Worm (Caenorhabditis elegans) whole organism, L2 larva: Measurements from ENCODE around the gene plx-1.
A peak's percentile ranks its signal among the peaks of the same experiment; 100 is the strongest.

Experiments
- C34F6.9 ChIP-seq: fragments of 150-350 bp; optimal IDR thresholded peaks from 2 replicates; lab custom pipeline; 2014; ENCODE audit warnings: missing biosample characterization, missing genetic modification characterization
- F13H6.1 ChIP-seq: sonication (generic microtip); optimal IDR thresholded peaks from 2 replicates; lab custom pipeline; 2016; ENCODE audit warnings: missing genetic modification characterization, missing compliant biosample characterization
- R02D3.7 ChIP-seq: fragments of 150-350 bp; optimal IDR thresholded peaks from 2 replicates; lab custom pipeline; 2014; ENCODE audit warnings: missing biosample characterization, missing genetic modification characterization
- Y55F3AM.14 ChIP-seq: fragments of 200-800 bp; sonication (Bioruptor generic); optimal IDR thresholded peaks from 2 replicates; lab custom pipeline; 2018; ENCODE audit warnings: mild to moderate bottlenecking, missing genetic modification characterization, missing compliant biosample characterization
- ZK546.5 ChIP-seq: sonication (generic microtip); optimal IDR thresholded peaks from 2 replicates; lab custom pipeline; 2017; ENCODE audit warnings: missing biosample characterization, missing genetic modification characterization
- aly-2 ChIP-seq: fragments of 150-350 bp; optimal IDR thresholded peaks from 2 replicates; lab custom pipeline; 2014; ENCODE audit warnings: missing biosample characterization, missing genetic modification characterization
- ama-1 ChIP-seq: fragments of 150-350 bp; optimal IDR thresholded peaks from 2 replicates; lab custom pipeline; 2018; ENCODE audit warnings: inconsistent platforms
- ceh-16 ChIP-seq: fragments of 150-350 bp; optimal IDR thresholded peaks from 2 replicates; lab custom pipeline; 2014; ENCODE audit warnings: missing biosample characterization, missing genetic modification characterization
- ceh-82 ChIP-seq: fragments of 150-350 bp; optimal IDR thresholded peaks from 2 replicates; lab custom pipeline; 2014; ENCODE audit warnings: missing biosample characterization, missing genetic modification characterization
- crh-2 ChIP-seq: sonication (generic microtip); optimal IDR thresholded peaks from 2 replicates; lab custom pipeline; 2017; ENCODE audit warnings: missing biosample characterization, missing genetic modification characterization
- dmd-4 ChIP-seq: sonication (generic microtip); optimal IDR thresholded peaks from 2 replicates; lab custom pipeline; 2017; ENCODE audit warnings: missing biosample characterization, missing genetic modification characterization
- elt-3 ChIP-seq: sonication (generic microtip); optimal IDR thresholded peaks from 2 replicates; lab custom pipeline; 2017; ENCODE audit warnings: missing biosample characterization, missing genetic modification characterization
- fos-1 ChIP-seq: fragments of 150-350 bp; optimal IDR thresholded peaks from 2 replicates; lab custom pipeline; 2014; ENCODE audit warnings: missing biosample characterization, missing genetic modification characterization
- gmeb-1 ChIP-seq: fragments of 150-350 bp; optimal IDR thresholded peaks from 2 replicates; lab custom pipeline; 2014; ENCODE audit warnings: missing biosample characterization, missing genetic modification characterization
- lin-11 ChIP-seq: fragments of 150-350 bp; sonication (generic microtip); optimal IDR thresholded peaks from 2 replicates; lab custom pipeline; 2014; ENCODE audit warnings: missing biosample characterization, missing genetic modification characterization, inconsistent platforms, mixed read lengths
- lin-13 ChIP-seq: fragments of 150-350 bp; optimal IDR thresholded peaks from 2 replicates; lab custom pipeline; 2014; ENCODE audit warnings: missing biosample characterization, missing genetic modification reagents, missing genetic modification characterization
- lin-39 ChIP-seq: fragments of 150-350 bp; optimal IDR thresholded peaks from 2 replicates; lab custom pipeline; 2014; ENCODE audit warnings: missing biosample characterization, missing genetic modification reagents, missing genetic modification characterization
- lsy-2 ChIP-seq, 2 experiments: fragments of 150-350 bp in 1 of 2; sonication (generic microtip) in 1 of 2; optimal IDR thresholded peaks; 2 replicates each; lab custom pipeline; 2014 to 2017; ENCODE audit warnings: missing biosample characterization in 2 of 2, missing genetic modification characterization in 2 of 2
- mab-5 ChIP-seq: fragments of 150-350 bp; optimal IDR thresholded peaks from 2 replicates; lab custom pipeline; 2014; ENCODE audit warnings: missing biosample characterization, missing genetic modification characterization
- mbf-1 ChIP-seq: sonication (generic microtip); optimal IDR thresholded peaks from 2 replicates; lab custom pipeline; 2017; ENCODE audit warnings: missing biosample characterization, missing genetic modification characterization
- mdl-1 ChIP-seq, 2 experiments: fragments of 150-350 bp in 1 of 2; sonication (generic microtip) in 1 of 2; optimal IDR thresholded peaks; 2 replicates each; lab custom pipeline; 2017; ENCODE audit warnings: missing biosample characterization in 2 of 2, missing genetic modification characterization in 2 of 2
- nhr-10 ChIP-seq: sonication (generic microtip); optimal IDR thresholded peaks from 2 replicates; lab custom pipeline; 2017; ENCODE audit warnings: missing biosample characterization, missing genetic modification characterization
- nhr-11 ChIP-seq: fragments of 150-350 bp; optimal IDR thresholded peaks from 2 replicates; lab custom pipeline; 2014; ENCODE audit warnings: missing biosample characterization, missing genetic modification characterization
- nhr-21 ChIP-seq: fragments of 150-350 bp; optimal IDR thresholded peaks from 2 replicates; lab custom pipeline; 2014; ENCODE audit warnings: missing biosample characterization, missing genetic modification characterization
- nhr-23 ChIP-seq: fragments of 150-350 bp; optimal IDR thresholded peaks from 2 replicates; lab custom pipeline; 2014; ENCODE audit warnings: missing biosample characterization, missing genetic modification reagents, missing genetic modification characterization
- nhr-237 ChIP-seq: fragments of 150-350 bp; optimal IDR thresholded peaks from 2 replicates; lab custom pipeline; 2014; ENCODE audit warnings: missing biosample characterization, missing genetic modification characterization
- nhr-25 ChIP-seq: fragments of 150-350 bp; sonication (generic microtip); optimal IDR thresholded peaks from 3 replicates; lab custom pipeline; 2014; ENCODE audit warnings: missing biosample characterization, missing genetic modification characterization
- nhr-77 ChIP-seq: fragments of 150-350 bp; optimal IDR thresholded peaks from 2 replicates; lab custom pipeline; 2014; ENCODE audit warnings: missing biosample characterization, missing genetic modification characterization
- peb-1 ChIP-seq: fragments of 150-350 bp; optimal IDR thresholded peaks from 2 replicates; lab custom pipeline; 2014; ENCODE audit warnings: missing biosample characterization, missing genetic modification characterization
- sem-4 ChIP-seq: fragments of 150-350 bp; optimal IDR thresholded peaks from 2 replicates; lab custom pipeline; 2014; ENCODE audit warnings: missing biosample characterization, missing genetic modification reagents, missing genetic modification characterization
- sma-9 ChIP-seq, 2 experiments: fragments of 150-350 bp in 1 of 2; sonication (generic microtip) in 1 of 2; optimal IDR thresholded peaks; 2 replicates each; lab custom pipeline; 2014 to 2016; ENCODE audit warnings: missing genetic modification characterization in 2 of 2, mild to moderate bottlenecking in 1 of 2, missing biosample characterization in 1 of 2, missing compliant biosample characterization in 1 of 2, missing genetic modification reagents in 1 of 2, moderate library complexity in 1 of 2
- snpc-4 ChIP-seq: fragments of 150-350 bp; optimal IDR thresholded peaks from 2 replicates; lab custom pipeline; 2014; ENCODE audit warnings: missing biosample characterization, missing genetic modification characterization
- unc-39 ChIP-seq: fragments of 150-350 bp; optimal IDR thresholded peaks from 2 replicates; lab custom pipeline; 2014; ENCODE audit warnings: missing biosample characterization, missing genetic modification characterization
- unc-55 ChIP-seq: fragments of 150-350 bp; sonication (generic microtip); optimal IDR thresholded peaks from 3 replicates; lab custom pipeline; 2014; ENCODE audit warnings: missing biosample characterization, missing genetic modification reagents, missing genetic modification characterization
- unc-62 ChIP-seq: fragments of 150-350 bp; optimal IDR thresholded peaks from 2 replicates; lab custom pipeline; 2014; ENCODE audit warnings: missing biosample characterization, missing genetic modification reagents, missing genetic modification characterization
- zag-1 ChIP-seq: fragments of 150-350 bp; optimal IDR thresholded peaks from 2 replicates; lab custom pipeline; 2014; ENCODE audit warnings: missing biosample characterization, missing genetic modification characterization
- ztf-1 ChIP-seq: fragments of 200-800 bp; sonication (Bioruptor generic); conservative IDR thresholded peaks from 2 replicates; pipeline ENCODE4 v1.3.6; 2022; ENCODE audit warnings: missing genetic modification characterization, missing compliant biosample characterization
- ztf-11 ChIP-seq: sonication (generic microtip); optimal IDR thresholded peaks from 2 replicates; lab custom pipeline; 2017; ENCODE audit warnings: missing biosample characterization, missing genetic modification characterization
- ztf-4 ChIP-seq: fragments of 150-350 bp; optimal IDR thresholded peaks from 2 replicates; lab custom pipeline; 2014; ENCODE audit warnings: missing biosample characterization, missing genetic modification characterization

The plx-1 gene

DNA sequence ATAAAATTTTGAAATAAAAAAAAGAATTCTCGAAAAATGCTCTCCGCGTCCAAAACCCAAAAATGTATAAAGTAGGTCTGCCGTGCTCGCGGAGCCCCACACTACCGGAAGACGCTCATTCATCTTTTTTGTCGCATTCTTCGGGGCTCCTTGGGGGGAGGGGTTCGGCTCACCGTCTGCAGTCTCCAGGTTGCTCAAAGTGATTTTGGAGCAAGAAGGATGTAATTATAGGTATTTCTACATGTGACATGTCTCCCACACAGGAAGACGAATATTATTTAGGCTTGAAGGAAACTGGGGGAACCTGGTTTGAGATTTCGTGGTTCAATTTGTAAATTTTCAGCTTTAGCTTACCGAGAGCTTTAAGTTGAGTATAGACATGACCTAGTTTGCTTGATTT lies 23.6 kb upstream of the plx-1 start, which contains the start of gene F58H7.1:
Gene F58H7.1 (minus strand): TSS at position 101 of the 400 bp plus-strand sequence.
- TF ChIP-seq ztf-4 (no peak), dmd-4 (tag; lab: Kevin White, UChicago) (no peak), unc-62 (GFP tag; lab: Kevin White, UChicago) (no peak), aly-2 (no peak), fos-1 (tag; lab: Kevin White, UChicago) (no peak), gmeb-1 (tag; lab: Kevin White, UChicago) (no peak), ztf-1 (GFP tag; lab: Robert Waterston, UW) (no peak), sma-9 (GFP tag; optimal IDR thresholded peaks at IDR 0.05; lab: Kevin White, UChicago) (no peak), sma-9 (tag; optimal IDR thresholded peaks at IDR 0.05; lab: Kevin White, UChicago) (no peak), R02D3.7 (tag; lab: Kevin White, UChicago) (no peak), peb-1 (tag; lab: Kevin White, UChicago) (no peak), unc-39 (no peak)
- TF ChIP-seq, all 48 proteins: peak for 0

DNA sequence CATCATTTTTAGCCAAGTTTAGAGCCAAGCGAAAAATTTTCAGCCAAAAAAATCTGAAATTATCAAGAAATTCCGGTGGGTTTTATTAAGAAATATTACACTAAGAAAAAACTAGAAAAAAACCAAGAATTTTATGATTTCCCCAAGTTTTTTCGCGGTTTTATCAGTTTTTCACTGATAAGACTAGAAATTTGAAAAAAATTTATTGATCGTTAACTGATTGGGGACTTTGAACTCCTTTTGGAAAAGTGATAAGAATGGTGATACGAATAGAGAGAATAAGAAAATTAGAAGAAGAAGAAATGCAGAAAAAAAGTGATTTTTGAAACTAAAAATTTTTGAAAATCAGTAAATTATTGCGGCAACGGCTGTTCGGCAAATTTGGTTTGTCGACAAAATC lies 13.7 kb upstream of the plx-1 start, which contains the start of gene faah-3:
Gene faah-3 (minus strand): TSS at position 53 of the 400 bp plus-strand sequence.
- TF ChIP-seq fos-1 (tag; lab: Kevin White, UChicago) (peak; percentile 68), unc-55 (GFP tag; lab: Kevin White, UChicago) (no peak)

DNA sequence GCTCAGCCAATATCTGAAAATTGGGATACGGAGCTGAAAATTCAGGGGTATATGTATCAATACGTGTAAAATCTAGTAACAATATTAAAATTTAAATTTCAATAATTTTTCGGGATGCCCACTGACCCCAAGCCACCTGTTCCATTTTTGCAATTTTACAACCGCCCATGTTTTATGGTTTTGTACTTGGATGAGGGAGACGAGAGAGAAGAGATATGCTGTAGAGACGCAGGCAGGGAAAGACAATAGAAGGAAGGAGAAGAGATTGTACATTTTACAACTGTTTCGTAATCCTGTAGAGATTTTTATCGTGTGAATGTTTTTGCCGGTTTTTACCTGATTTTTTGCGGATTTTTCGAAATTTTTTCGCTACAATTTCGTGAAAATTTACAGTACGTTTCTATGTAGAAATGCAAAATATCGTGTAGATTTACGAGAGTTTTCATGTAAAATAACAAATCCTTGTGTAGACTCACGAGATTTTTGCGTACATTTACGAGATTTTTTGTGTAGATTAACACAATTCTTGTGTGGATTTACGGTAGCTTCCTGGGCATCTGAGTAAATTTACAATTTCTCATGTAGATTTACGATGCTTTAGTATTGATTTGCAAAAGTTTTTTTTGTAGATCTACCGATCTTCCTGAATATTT lies 9.3 kb upstream of the plx-1 start:
- no peak for TF ChIP-seq aly-2
- no peak for TF ChIP-seq zag-1 (tag; lab: Kevin White, UChicago)
- TF ChIP-seq nhr-25 = no peak
- TF ChIP-seq unc-55 (GFP tag; lab: Kevin White, UChicago) = no peak
- no peak for TF ChIP-seq ztf-11 (tag; lab: Kevin White, UChicago)
- no peak for TF ChIP-seq mab-5 (tag; lab: Kevin White, UChicago)
- no peak for TF ChIP-seq gmeb-1 (tag; lab: Kevin White, UChicago)

DNA sequence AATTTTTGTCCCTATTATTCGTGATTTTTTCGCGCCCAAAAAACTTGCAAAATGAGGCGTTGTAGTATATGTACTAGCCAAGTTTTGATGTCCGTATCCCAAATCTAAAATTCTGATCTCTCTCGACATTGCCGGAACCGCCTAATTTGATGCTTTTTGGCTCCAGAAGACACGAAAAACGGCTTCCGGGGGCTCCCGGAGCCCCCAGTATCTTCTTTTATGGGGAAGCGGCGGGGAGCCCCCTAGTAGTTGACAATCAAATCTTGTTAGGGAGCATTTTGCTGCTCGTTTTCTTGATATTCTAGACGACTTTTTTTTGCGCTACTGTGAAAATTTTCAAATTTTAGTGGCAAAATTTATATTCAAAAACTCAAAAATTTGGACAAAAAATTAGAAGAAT lies 7.8 kb upstream of the plx-1 start:
- TF ChIP-seq ZK546.5 (tag; lab: Kevin White, UChicago) (no peak), lin-13 (GFP tag; lab: Kevin White, UChicago) (no peak), elt-3 (tag; lab: Kevin White, UChicago) (no peak)
- TF ChIP-seq, all 48 proteins: peak for 0

DNA sequence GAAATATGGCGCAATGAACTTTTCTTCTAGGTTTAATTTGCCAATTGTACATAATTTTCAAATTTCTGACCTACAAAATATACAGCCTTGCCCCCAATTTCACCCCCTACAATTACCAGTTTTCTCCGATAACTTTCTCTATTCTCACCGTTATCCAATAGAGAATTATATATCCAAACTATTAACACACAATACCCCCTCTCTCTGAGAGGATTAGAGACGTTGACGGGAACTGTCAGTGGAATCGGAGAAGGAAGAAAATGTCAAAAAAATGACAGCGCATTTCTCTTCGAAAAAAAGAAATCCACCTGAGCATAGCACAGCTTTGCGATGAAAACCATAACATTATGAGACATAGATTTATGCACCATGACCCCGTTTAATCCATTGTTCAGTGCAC lies 6.2 kb upstream of the plx-1 start:
- TF ChIP-seq ceh-82 (tag; lab: Kevin White, UChicago) = no peak

DNA sequence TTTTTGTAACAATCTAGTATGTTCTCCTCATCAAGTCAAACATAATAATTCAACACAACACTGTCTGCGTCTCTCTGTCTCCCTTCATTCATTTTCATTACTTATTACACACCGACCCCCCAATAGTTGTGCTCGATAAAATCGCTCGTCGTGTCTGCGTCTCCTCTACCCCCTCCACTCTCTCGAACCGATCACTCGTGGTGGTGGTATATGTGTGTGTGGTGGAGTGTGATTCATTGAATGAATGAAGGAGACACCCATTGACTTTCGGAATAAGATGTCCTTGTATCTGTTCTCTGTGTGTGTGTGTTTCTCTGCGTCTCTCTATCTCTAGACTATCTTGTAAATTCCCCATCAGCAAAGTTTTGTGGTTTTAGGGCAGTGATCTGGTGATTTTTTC lies 1.5 kb upstream of the plx-1 start:
- no peak for TF ChIP-seq lin-39 (tag; lab: Kevin White, UChicago)
- TF ChIP-seq ceh-16 = peak; percentile 88
- no peak for TF ChIP-seq peb-1 (tag; lab: Kevin White, UChicago)
- TF ChIP-seq ztf-4 = peak; percentile 26
- no peak for TF ChIP-seq zag-1 (tag; lab: Kevin White, UChicago)
- TF ChIP-seq nhr-21 (tag; lab: Kevin White, UChicago) = peak; percentile 16
- TF ChIP-seq lsy-2 (tag; optimal IDR thresholded peaks at IDR 0.05; lab: Kevin White, UChicago) = peak in 1 of 2 experiments; percentile 72
- TF ChIP-seq nhr-25 = peak; percentile 92
- no peak for TF ChIP-seq unc-55 (GFP tag; lab: Kevin White, UChicago)
- peak; percentile 72 for TF ChIP-seq F13H6.1 (tag; lab: Kevin White, UChicago)
- TF ChIP-seq mdl-1 (tag; optimal IDR thresholded peaks at IDR 0.05; lab: Kevin White, UChicago) = peak in 1 of 2 experiments; percentile 22
- TF ChIP-seq sem-4 = peak; percentile 11
- no peak for TF ChIP-seq ceh-82 (tag; lab: Kevin White, UChicago)
- TF ChIP-seq nhr-77 (tag; lab: Kevin White, UChicago) = no peak
- peak; percentile 94 for TF ChIP-seq fos-1 (tag; lab: Kevin White, UChicago)
- TF ChIP-seq unc-39 = no peak
- peak; percentile 60 for TF ChIP-seq mab-5 (tag; lab: Kevin White, UChicago)
- TF ChIP-seq sma-9 (GFP tag; optimal IDR thresholded peaks at IDR 0.05; lab: Kevin White, UChicago) = no peak
- no peak for TF ChIP-seq sma-9 (tag; optimal IDR thresholded peaks at IDR 0.05; lab: Kevin White, UChicago)
- no peak for TF ChIP-seq nhr-11
- peak; percentile 52 for TF ChIP-seq C34F6.9 (tag; lab: Kevin White, UChicago)
- TF ChIP-seq R02D3.7 (tag; lab: Kevin White, UChicago) = no peak
- peak; percentile 52 for TF ChIP-seq gmeb-1 (tag; lab: Kevin White, UChicago)
- no peak for TF ChIP-seq lin-11 (tag; lab: Kevin White, UChicago)
- TF ChIP-seq Y55F3AM.14 (GFP tag; lab: Kevin White, UChicago) = peak; percentile 19
- TF ChIP-seq nhr-23 (tag; lab: Kevin White, UChicago) = no peak
- peak; percentile 49 for TF ChIP-seq lin-13 (GFP tag; lab: Kevin White, UChicago)
- no peak for TF ChIP-seq mbf-1 (tag; lab: Kevin White, UChicago)
- TF ChIP-seq ztf-1 (GFP tag; lab: Robert Waterston, UW) = no peak
- TF ChIP-seq ama-1 (lab: Kevin White, UChicago) = no peak
- TF ChIP-seq ztf-11 (tag; lab: Kevin White, UChicago) = no peak
- no peak for TF ChIP-seq nhr-10
- TF ChIP-seq dmd-4 (tag; lab: Kevin White, UChicago) = no peak
- no peak for TF ChIP-seq nhr-237 (tag; lab: Kevin White, UChicago)
- TF ChIP-seq crh-2 (tag; lab: Kevin White, UChicago) = peak; percentile 69
- peak; percentile 21 for TF ChIP-seq snpc-4 (tag; lab: Kevin White, UChicago)
- TF ChIP-seq elt-3 (tag; lab: Kevin White, UChicago) = no peak
